Worm (Caenorhabditis elegans) whole organism, young adult: ENCODE measurements around the gene F49E12.8.

Source experiments
- B0035.1 ChIP-seq: sonication (generic microtip); optimal IDR thresholded peaks from 2 replicates; lab custom pipeline; 2016; ENCODE audit warnings: missing genetic modification characterization, mild to moderate bottlenecking, missing compliant biosample characterization, missing genotype, missing genetic modification reagents
- B0336.3 ChIP-seq: fragments of 200-800 bp; sonication (Bioruptor generic); IDR thresholded peaks from 2 replicates; pipeline ENCODE4 v1.3.6; 2022; ENCODE audit warnings: missing genetic modification characterization, missing compliant biosample characterization
- akir-1 ChIP-seq: fragments of 200-800 bp; sonication (Bioruptor generic); optimal IDR thresholded peaks from 2 replicates; lab custom pipeline; 2018; ENCODE audit warnings: mild to moderate bottlenecking, missing genetic modification characterization, moderate library complexity, missing compliant biosample characterization
- aptf-3 ChIP-seq: fragments of 200-800 bp; sonication (Bioruptor generic); IDR thresholded peaks from 2 replicates; pipeline ENCODE4 v1.3.6; 2022; ENCODE audit warnings: missing genetic modification characterization, missing compliant biosample characterization
- bed-2 ChIP-seq: fragments of 200-800 bp; sonication (Bioruptor generic); IDR thresholded peaks from 2 replicates; pipeline ENCODE4 v1.3.6; 2022; ENCODE audit warnings: missing genetic modification reagents, missing genetic modification characterization, missing compliant biosample characterization
- ceh-100 ChIP-seq: fragments of 200-800 bp; sonication (Bioruptor generic); IDR thresholded peaks from 2 replicates; pipeline ENCODE4 v1.3.6; 2022; ENCODE audit warnings: missing genetic modification reagents, missing genetic modification characterization, missing compliant biosample characterization
- egl-18 ChIP-seq: fragments of 200-800 bp; sonication (Bioruptor generic); IDR thresholded peaks from 2 replicates; pipeline ENCODE4 v1.3.6; 2022; ENCODE audit warnings: missing genetic modification reagents, missing genetic modification characterization, missing compliant biosample characterization
- ekl-4 ChIP-seq: fragments of 200-800 bp; sonication (Bioruptor generic); IDR thresholded peaks from 2 replicates; pipeline ENCODE4 v1.3.6; 2022; ENCODE audit warnings: missing genetic modification reagents, missing genetic modification characterization, missing compliant biosample characterization
- lsy-27 ChIP-seq: sonication (generic microtip); optimal IDR thresholded peaks from 2 replicates; lab custom pipeline; 2017; ENCODE audit warnings: missing genetic modification characterization, mild to moderate bottlenecking, missing compliant biosample characterization, antibody characterized with exemption, missing genotype, borderline replicate concordance; ENCODE audit not compliant: insufficient read depth
- rcor-1 ChIP-seq: fragments of 200-800 bp; sonication (Bioruptor generic); IDR thresholded peaks from 2 replicates; pipeline ENCODE4 v1.3.6; 2022; ENCODE audit warnings: missing genetic modification reagents, missing genetic modification characterization, missing compliant biosample characterization
- rpc-1 ChIP-seq, 2 experiments: fragments of 150-350 bp in 1 of 2; sonication (generic microtip) in 1 of 2; optimal IDR thresholded peaks; 2 replicates each; lab custom pipeline; 2014 to 2018; ENCODE audit warnings: missing biosample characterization in 1 of 2, missing genetic modification characterization in 1 of 2, missing genetic modification reagents in 1 of 2, missing genotype in 1 of 2
- snpc-4 ChIP-seq, 5 experiments: fragments of 150-350 bp in 1 of 5; sonication (generic microtip) in 4 of 5; optimal IDR thresholded peaks; 2 replicates each; lab custom pipeline; 2014 to 2018; ENCODE audit warnings: missing genetic modification characterization in 5 of 5, missing biosample characterization in 3 of 5, antibody characterized with exemption in 2 of 5, mild to moderate bottlenecking in 2 of 5, missing compliant biosample characterization in 2 of 5, missing genotype in 2 of 5, moderate library complexity in 2 of 5, missing genetic modification reagents in 1 of 5

DNA sequence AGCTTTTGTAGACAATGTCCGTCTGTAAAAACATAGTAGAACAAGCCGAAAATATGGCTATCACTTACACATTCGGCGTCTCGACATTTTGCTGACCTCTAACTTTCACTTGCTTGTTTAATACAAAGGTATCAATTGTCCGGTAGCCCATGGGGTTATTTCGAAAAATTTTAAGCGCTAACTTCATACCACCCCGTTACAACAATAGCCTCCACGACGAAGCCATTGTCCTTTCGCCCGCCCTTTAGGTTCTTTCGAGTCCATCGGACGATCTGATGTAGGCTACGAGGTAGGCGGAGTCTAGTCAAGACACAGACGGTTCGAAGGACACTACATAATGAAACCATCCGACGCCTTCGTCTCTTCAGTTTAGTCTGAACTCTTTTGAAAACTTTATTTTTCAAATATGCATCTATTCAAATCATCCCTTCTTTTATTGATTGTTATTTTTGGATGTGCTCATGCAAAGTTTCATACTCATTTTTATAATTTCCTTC is 44.7 kb upstream of the F49E12.8 start, which contains the start of gene lips-10:
- no peak for TF ChIP-seq bed-2 (GFP tag; lab: Robert Waterston, UW)
- no peak for TF ChIP-seq snpc-4 (GFP tag; optimal IDR thresholded peaks at IDR 0.05; lab: Kevin White, UChicago)
- TF ChIP-seq snpc-4 (tag; optimal IDR thresholded peaks at IDR 0.05; lab: Kevin White, UChicago): no peak
- TF ChIP-seq aptf-3 (GFP tag; lab: Robert Waterston, UW): no peak
- no peak for TF ChIP-seq rcor-1 (GFP tag; lab: Robert Waterston, UW)
- TF ChIP-seq egl-18 (GFP tag; lab: Robert Waterston, UW): no peak
- no peak for TF ChIP-seq B0336.3 (GFP tag; lab: Robert Waterston, UW)
- no peak for TF ChIP-seq lsy-27 (tag; lab: Kevin White, UChicago)
- no peak for TF ChIP-seq rpc-1 (optimal IDR thresholded peaks at IDR 0.05; lab: Kevin White, UChicago)
- TF ChIP-seq rpc-1 (tag; optimal IDR thresholded peaks at IDR 0.05; lab: Kevin White, UChicago): no peak
- TF ChIP-seq B0035.1: no peak
- TF ChIP-seq akir-1: no peak
- TF ChIP-seq ekl-4: no peak
- no peak for TF ChIP-seq ceh-100
